Worm (Caenorhabditis elegans) whole organism, young adult: ENCODE results near the gene gly-6.

Experiments
- B0019.2 ChIP-seq: fragments of 200-800 bp; sonication (Bioruptor generic); conservative IDR thresholded peaks from 2 replicates; pipeline ENCODE4 v1.3.6; 2022; ENCODE audit warnings: missing genetic modification reagents, missing genetic modification characterization, missing compliant biosample characterization
- B0035.1 ChIP-seq: sonication (generic microtip); optimal IDR thresholded peaks from 2 replicates; lab custom pipeline; 2016; ENCODE audit warnings: missing genetic modification characterization, mild to moderate bottlenecking, missing compliant biosample characterization, missing genotype, missing genetic modification reagents
- C17E4.6 ChIP-seq: fragments of 200-800 bp; sonication (Bioruptor generic); IDR thresholded peaks from 2 replicates; pipeline ENCODE4 v1.3.6; 2022; ENCODE audit warnings: missing genetic modification reagents, missing genetic modification characterization, missing compliant biosample characterization
- F22D6.2 ChIP-seq: sonication (generic microtip); optimal IDR thresholded peaks from 2 replicates; lab custom pipeline; 2016; ENCODE audit warnings: mild to moderate bottlenecking, missing genetic modification characterization, missing compliant biosample characterization
- F23B12.7 ChIP-seq: sonication (generic microtip); optimal IDR thresholded peaks from 2 replicates; lab custom pipeline; 2017; ENCODE audit warnings: missing genetic modification characterization, mild to moderate bottlenecking, missing compliant biosample characterization, antibody characterized with exemption, moderate library complexity; ENCODE audit not compliant: insufficient read depth
- F37B4.10 ChIP-seq: fragments of 200-800 bp; sonication (Bioruptor generic); IDR thresholded peaks from 2 replicates; pipeline ENCODE4 v1.3.6; 2022; ENCODE audit warnings: missing genetic modification characterization, missing compliant biosample characterization
- F52B5.7 ChIP-seq: sonication (generic microtip); optimal IDR thresholded peaks from 2 replicates; lab custom pipeline; 2016; ENCODE audit warnings: mild to moderate bottlenecking, missing genetic modification characterization, missing compliant biosample characterization
- F57A8.1 ChIP-seq: fragments of 200-800 bp; sonication (Bioruptor generic); optimal IDR thresholded peaks from 2 replicates; lab custom pipeline; 2018; ENCODE audit warnings: mild to moderate bottlenecking, missing genetic modification characterization, moderate library complexity, missing compliant biosample characterization
- K12H6.12 ChIP-seq: fragments of 200-800 bp; sonication (Bioruptor generic); optimal IDR thresholded peaks from 2 replicates; lab custom pipeline; 2018; ENCODE audit warnings: mild to moderate bottlenecking, missing genetic modification characterization, missing compliant biosample characterization
- T07F8.4 ChIP-seq: sonication (generic microtip); optimal IDR thresholded peaks from 2 replicates; lab custom pipeline; 2016; ENCODE audit warnings: mild to moderate bottlenecking, missing genetic modification characterization, moderate library complexity, missing compliant biosample characterization
- Y53F4B.3 ChIP-seq: fragments of 200-800 bp; sonication (Bioruptor generic); IDR thresholded peaks from 2 replicates; pipeline ENCODE4 v1.3.6; 2022; ENCODE audit warnings: missing genetic modification reagents, missing genetic modification characterization, missing compliant biosample characterization
- Y56A3A.18 ChIP-seq: fragments of 200-800 bp; sonication (Bioruptor generic); IDR thresholded peaks from 2 replicates; pipeline ENCODE4 v1.3.6; 2022; ENCODE audit warnings: missing genetic modification reagents, missing genetic modification characterization, missing compliant biosample characterization
- Y79H2A.3 ChIP-seq: fragments of 200-800 bp; sonication (Bioruptor generic); conservative IDR thresholded peaks from 2 replicates; pipeline ENCODE4 v1.3.6; 2022; ENCODE audit warnings: missing genetic modification reagents, missing genetic modification characterization, missing compliant biosample characterization
- akir-1 ChIP-seq: fragments of 200-800 bp; sonication (Bioruptor generic); optimal IDR thresholded peaks from 2 replicates; lab custom pipeline; 2018; ENCODE audit warnings: mild to moderate bottlenecking, missing genetic modification characterization, moderate library complexity, missing compliant biosample characterization
- aptf-3 ChIP-seq: fragments of 200-800 bp; sonication (Bioruptor generic); IDR thresholded peaks from 2 replicates; pipeline ENCODE4 v1.3.6; 2022; ENCODE audit warnings: missing genetic modification characterization, missing compliant biosample characterization
- atf-7 ChIP-seq: sonication (generic microtip); optimal IDR thresholded peaks from 2 replicates; lab custom pipeline; 2017; ENCODE audit warnings: mild to moderate bottlenecking, missing genetic modification characterization, missing compliant biosample characterization
- athp-1 ChIP-seq: sonication (generic microtip); optimal IDR thresholded peaks from 2 replicates; lab custom pipeline; 2017; ENCODE audit warnings: mild to moderate bottlenecking, missing genetic modification characterization, missing compliant biosample characterization
- attf-5 ChIP-seq: fragments of 200-800 bp; sonication (Bioruptor generic); optimal IDR thresholded peaks from 2 replicates; lab custom pipeline; 2018; ENCODE audit warnings: mild to moderate bottlenecking, missing genetic modification characterization, missing compliant biosample characterization
- bed-1 ChIP-seq: fragments of 200-800 bp; sonication (Bioruptor generic); IDR thresholded peaks from 2 replicates; pipeline ENCODE4 v1.3.6; 2022; ENCODE audit warnings: missing genetic modification reagents, missing genetic modification characterization, missing compliant biosample characterization
- ceh-40 ChIP-seq: fragments of 200-800 bp; sonication (Bioruptor generic); IDR thresholded peaks from 2 replicates; pipeline ENCODE4 v1.3.6; 2022; ENCODE audit warnings: missing genetic modification characterization, missing compliant biosample characterization
- ceh-58 ChIP-seq: fragments of 200-800 bp; sonication (Bioruptor generic); IDR thresholded peaks from 2 replicates; pipeline ENCODE4 v1.3.6; 2022; ENCODE audit warnings: missing genetic modification characterization, missing compliant biosample characterization
- chd-7 ChIP-seq: sonication (generic microtip); optimal IDR thresholded peaks from 2 replicates; lab custom pipeline; 2016; ENCODE audit warnings: mild to moderate bottlenecking, missing genetic modification characterization, moderate library complexity, missing compliant biosample characterization
- dpff-1 ChIP-seq: sonication (generic microtip); optimal IDR thresholded peaks from 2 replicates; lab custom pipeline; 2017; ENCODE audit warnings: mild to moderate bottlenecking, missing genetic modification characterization, missing compliant biosample characterization
- efl-1 ChIP-seq: fragments of 150-350 bp; optimal IDR thresholded peaks from 2 replicates; lab custom pipeline; 2014; ENCODE audit warnings: missing biosample characterization, missing genetic modification reagents, missing genetic modification characterization
- ekl-4 ChIP-seq: fragments of 200-800 bp; sonication (Bioruptor generic); IDR thresholded peaks from 2 replicates; pipeline ENCODE4 v1.3.6; 2022; ENCODE audit warnings: missing genetic modification reagents, missing genetic modification characterization, missing compliant biosample characterization
- him-1 ChIP-seq: sonication (generic microtip); optimal IDR thresholded peaks from 2 replicates; lab custom pipeline; 2016; ENCODE audit warnings: missing genotype, missing genetic modification reagents, missing genetic modification characterization, missing compliant biosample characterization
- hmg-1.2 ChIP-seq: fragments of 200-800 bp; sonication (Bioruptor generic); IDR thresholded peaks from 2 replicates; pipeline ENCODE4 v1.3.6; 2022; ENCODE audit warnings: missing genetic modification reagents, missing genetic modification characterization, missing compliant biosample characterization
- hrde-1 ChIP-seq: sonication (generic microtip); optimal IDR thresholded peaks from 2 replicates; lab custom pipeline; 2016; ENCODE audit warnings: missing genetic modification characterization, mild to moderate bottlenecking, missing compliant biosample characterization, moderate library complexity, missing genotype, missing genetic modification reagents, borderline replicate concordance
- lag-1 ChIP-seq: fragments of 200-800 bp; sonication (Bioruptor generic); IDR thresholded peaks from 2 replicates; pipeline ENCODE4 v1.3.6; 2022; ENCODE audit warnings: missing genetic modification reagents, missing genetic modification characterization, missing compliant biosample characterization
- let-526 ChIP-seq: fragments of 200-800 bp; sonication (Bioruptor generic); IDR thresholded peaks from 2 replicates; pipeline ENCODE4 v1.3.6; 2022; ENCODE audit warnings: missing genetic modification reagents, missing genetic modification characterization, missing compliant biosample characterization
- lin-26 ChIP-seq: fragments of 200-800 bp; sonication (Bioruptor generic); IDR thresholded peaks from 2 replicates; pipeline ENCODE4 v1.3.6; 2022; ENCODE audit warnings: missing genetic modification reagents, missing genetic modification characterization, missing compliant biosample characterization
- lsl-1 ChIP-seq: fragments of 200-800 bp; sonication (Bioruptor generic); optimal IDR thresholded peaks from 2 replicates; lab custom pipeline; 2018; ENCODE audit warnings: mild to moderate bottlenecking, missing genetic modification characterization, moderate library complexity, missing compliant biosample characterization
- lsy-27 ChIP-seq: sonication (generic microtip); optimal IDR thresholded peaks from 2 replicates; lab custom pipeline; 2017; ENCODE audit warnings: missing genetic modification characterization, mild to moderate bottlenecking, missing compliant biosample characterization, antibody characterized with exemption, missing genotype, borderline replicate concordance; ENCODE audit not compliant: insufficient read depth
- madf-3 ChIP-seq: fragments of 200-800 bp; sonication (Bioruptor generic); IDR thresholded peaks from 2 replicates; pipeline ENCODE4 v1.3.6; 2022; ENCODE audit warnings: missing genetic modification reagents, missing genetic modification characterization, missing compliant biosample characterization
- madf-8 ChIP-seq: fragments of 200-800 bp; sonication (Bioruptor generic); conservative IDR thresholded peaks from 2 replicates; pipeline ENCODE4 v1.3.6; 2022; ENCODE audit warnings: missing genetic modification reagents, missing genetic modification characterization, missing compliant biosample characterization
- mxl-1 ChIP-seq: sonication (generic microtip); optimal IDR thresholded peaks from 2 replicates; lab custom pipeline; 2016; ENCODE audit warnings: missing genetic modification characterization, missing compliant biosample characterization
- nfyb-1 ChIP-seq: fragments of 200-800 bp; sonication (Bioruptor generic); IDR thresholded peaks from 2 replicates; pipeline ENCODE4 v1.3.6; 2022; ENCODE audit warnings: missing genetic modification reagents, missing genetic modification characterization, missing compliant biosample characterization
- nhr-27 ChIP-seq: fragments of 200-800 bp; sonication (Bioruptor generic); optimal IDR thresholded peaks from 2 replicates; lab custom pipeline; 2018; ENCODE audit warnings: mild to moderate bottlenecking, missing genetic modification characterization, moderate library complexity, missing compliant biosample characterization
- pha-4 ChIP-seq: fragments of 150-350 bp; sonication (generic microtip); optimal IDR thresholded peaks from 2 replicates; lab custom pipeline; 2014; ENCODE audit warnings: missing biosample characterization, missing genetic modification reagents, missing genetic modification characterization
- rcor-1 ChIP-seq: fragments of 200-800 bp; sonication (Bioruptor generic); IDR thresholded peaks from 2 replicates; pipeline ENCODE4 v1.3.6; 2022; ENCODE audit warnings: missing genetic modification reagents, missing genetic modification characterization, missing compliant biosample characterization
- rec-8 ChIP-seq, 2 experiments: sonication (generic microtip); optimal IDR thresholded peaks; 2 replicates each; lab custom pipeline; 2016; ENCODE audit warnings: mild to moderate bottlenecking in 2 of 2, missing genetic modification characterization in 2 of 2, missing genetic modification reagents in 2 of 2, missing genotype in 2 of 2, missing biosample characterization in 1 of 2, missing compliant biosample characterization in 1 of 2, moderate library complexity in 1 of 2
- rpc-1 ChIP-seq, 2 experiments: fragments of 150-350 bp in 1 of 2; sonication (generic microtip) in 1 of 2; optimal IDR thresholded peaks; 2 replicates each; lab custom pipeline; 2014 to 2018; ENCODE audit warnings: missing biosample characterization in 1 of 2, missing genetic modification characterization in 1 of 2, missing genetic modification reagents in 1 of 2, missing genotype in 1 of 2
- snpc-3.4 ChIP-seq: sonication (generic microtip); optimal IDR thresholded peaks from 2 replicates; lab custom pipeline; 2017; ENCODE audit warnings: missing genetic modification characterization, mild to moderate bottlenecking, missing compliant biosample characterization, antibody characterized with exemption, moderate library complexity, missing genotype, missing genetic modification reagents
- unc-130 ChIP-seq: sonication (generic microtip); optimal IDR thresholded peaks from 2 replicates; lab custom pipeline; 2016; ENCODE audit warnings: missing genetic modification reagents, missing genetic modification characterization, missing compliant biosample characterization
- xnd-1 ChIP-seq: sonication (generic microtip); optimal IDR thresholded peaks from 2 replicates; lab custom pipeline; 2016; ENCODE audit warnings: missing genotype, missing genetic modification reagents, missing genetic modification characterization, missing compliant biosample characterization
- zim-3 ChIP-seq: sonication (generic microtip); optimal IDR thresholded peaks from 2 replicates; lab custom pipeline; 2017; ENCODE audit warnings: mild to moderate bottlenecking, missing genetic modification characterization, moderate library complexity, missing compliant biosample characterization
- ztf-28 ChIP-seq: fragments of 200-800 bp; sonication (Bioruptor generic); IDR thresholded peaks from 2 replicates; pipeline ENCODE4 v1.3.6; 2022; ENCODE audit warnings: missing genetic modification reagents, missing genetic modification characterization, missing compliant biosample characterization

The gly-6 gene

DNA sequence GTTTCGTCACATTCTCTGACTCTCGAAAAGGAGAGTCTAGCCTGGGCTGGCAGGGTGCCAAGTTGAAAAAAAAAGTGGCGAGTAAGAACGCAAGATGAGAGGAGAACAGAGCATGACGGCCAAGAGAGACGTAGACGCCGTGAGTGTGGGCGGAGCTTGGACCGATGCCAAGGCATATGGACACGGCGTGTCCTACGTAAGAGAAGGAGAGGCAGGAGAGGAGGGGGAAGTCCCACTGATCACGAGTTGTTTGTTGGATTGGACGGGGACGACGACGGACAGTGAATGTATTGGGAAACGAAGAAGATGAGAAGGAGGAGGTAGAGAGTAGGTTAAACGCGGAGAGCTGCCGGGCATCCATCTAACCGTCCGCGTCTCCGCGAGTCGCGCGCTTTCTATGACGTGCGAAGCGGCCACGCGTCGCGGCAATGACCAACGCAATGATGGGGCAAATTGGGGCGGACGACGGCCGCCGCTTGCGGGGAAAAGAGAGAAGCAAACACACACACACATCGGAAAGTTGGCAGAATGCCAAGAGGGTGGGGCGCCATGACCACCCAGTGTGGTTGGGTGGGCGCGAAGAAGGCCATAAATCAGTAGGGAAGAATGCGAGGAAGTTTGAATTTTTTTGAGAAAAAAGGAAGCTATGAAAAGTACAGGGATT lies 48.9 kb downstream of the gly-6 start (continued):
- TF ChIP-seq madf-8 (GFP tag; lab: Robert Waterston, UW) (no peak), snpc-3.4 (tag; lab: Kevin White, UChicago) (peak; percentile 1), rec-8 (tag; optimal IDR thresholded peaks at IDR 0.05; lab: Kevin White, UChicago) (no peak), let-526 (GFP tag; lab: Robert Waterston, UW) (peak; percentile 68), lag-1 (GFP tag; lab: Robert Waterston, UW) (peak; percentile 91; the same call in 1 of the 2 replicates), chd-7 (tag; lab: Kevin White, UChicago) (peak; percentile 100), lsl-1 (no peak), F37B4.10 (GFP tag; lab: Robert Waterston, UW) (no peak), nfyb-1 (GFP tag; lab: Robert Waterston, UW) (peak; percentile 98), F57A8.1 (GFP tag; lab: Kevin White, UChicago) (peak; percentile 34), ceh-58 (GFP tag; lab: Robert Waterston, UW) (no peak), B0035.1 (peak; percentile 89), lin-26 (GFP tag; lab: Robert Waterston, UW) (peak; percentile 81), aptf-3 (GFP tag; lab: Robert Waterston, UW) (0 out of 2 replicates have a peak, but pooled peaks have one; percentile 23), ekl-4 (GFP tag; lab: Robert Waterston, UW) (peak; percentile 94), unc-130 (GFP tag; lab: Kevin White, UChicago) (peak; percentile 4), ztf-28 (GFP tag; lab: Robert Waterston, UW) (0 out of 2 replicates have a peak, but pooled peaks have one; percentile 11), rpc-1 (optimal IDR thresholded peaks at IDR 0.05; lab: Kevin White, UChicago) (no peak), rpc-1 (tag; optimal IDR thresholded peaks at IDR 0.05; lab: Kevin White, UChicago) (no peak), madf-3 (GFP tag; lab: Robert Waterston, UW) (peak; percentile 87), Y56A3A.18 (peak; percentile 92), Y53F4B.3 (GFP tag; lab: Robert Waterston, UW) (no peak), C17E4.6 (GFP tag; lab: Robert Waterston, UW) (peak; percentile 52; the same call in 1 of the 2 replicates), F52B5.7 (peak; percentile 68), rcor-1 (GFP tag; lab: Robert Waterston, UW) (peak; percentile 79), pha-4 (tag; lab: Kevin White, UChicago) (peak; percentile 26), athp-1 (tag; lab: Kevin White, UChicago) (peak; percentile 96), nhr-27 (no peak), zim-3 (tag; lab: Kevin White, UChicago) (peak; percentile 41), F22D6.2 (tag; lab: Kevin White, UChicago) (peak; percentile 96), dpff-1 (peak; percentile 84), T07F8.4 (peak; percentile 13), atf-7 (tag; lab: Kevin White, UChicago) (peak; percentile 100), lsy-27 (tag; lab: Kevin White, UChicago) (no peak), mxl-1 (tag; lab: Kevin White, UChicago) (no peak), B0019.2 (GFP tag; lab: Robert Waterston, UW) (no peak), ceh-40 (GFP tag; lab: Robert Waterston, UW) (no peak), F23B12.7 (no peak), bed-1 (GFP tag; lab: Robert Waterston, UW) (0 out of 2 replicates have a peak, but pooled peaks have one; percentile 20), him-1 (tag; lab: Kevin White, UChicago) (no peak), hmg-1.2 (GFP tag; lab: Robert Waterston, UW) (peak; percentile 92), hrde-1 (no peak), attf-5 (peak; percentile 98), xnd-1 (tag; lab: Kevin White, UChicago) (no peak), akir-1 (GFP tag; lab: Kevin White, UChicago) (peak; percentile 61), Y79H2A.3 (no peak), efl-1 (GFP tag; lab: Kevin White, UChicago) (no peak), K12H6.12 (peak; percentile 99)
